Worm (Caenorhabditis elegans) whole organism, young adult: ENCODE measurements around the gene evl-20.

Experiments used
- B0019.2 ChIP-seq: fragments of 200-800 bp; sonication (Bioruptor generic); conservative IDR thresholded peaks from 2 replicates; pipeline ENCODE4 v1.3.6; 2022; ENCODE audit warnings: missing genetic modification reagents, missing genetic modification characterization, missing compliant biosample characterization
- B0035.1 ChIP-seq: sonication (generic microtip); optimal IDR thresholded peaks from 2 replicates; lab custom pipeline; 2016; ENCODE audit warnings: missing genetic modification characterization, mild to moderate bottlenecking, missing compliant biosample characterization, missing genotype, missing genetic modification reagents
- B0261.1 ChIP-seq: sonication (generic microtip); optimal IDR thresholded peaks from 2 replicates; lab custom pipeline; 2016; ENCODE audit warnings: mild to moderate bottlenecking, missing genetic modification characterization, moderate library complexity, missing compliant biosample characterization
- C06A6.2 ChIP-seq: fragments of 200-800 bp; sonication (Bioruptor generic); conservative IDR thresholded peaks from 2 replicates; pipeline ENCODE4 v1.3.6; 2022; ENCODE audit warnings: missing genetic modification characterization, missing compliant biosample characterization
- C17E4.6 ChIP-seq: fragments of 200-800 bp; sonication (Bioruptor generic); IDR thresholded peaks from 2 replicates; pipeline ENCODE4 v1.3.6; 2022; ENCODE audit warnings: missing genetic modification reagents, missing genetic modification characterization, missing compliant biosample characterization
- D2030.7 ChIP-seq: fragments of 200-800 bp; sonication (Bioruptor generic); IDR thresholded peaks from 2 replicates; pipeline ENCODE4 v1.3.6; 2022; ENCODE audit warnings: missing genetic modification reagents, missing genetic modification characterization, missing compliant biosample characterization
- F39B2.1 ChIP-seq: fragments of 200-800 bp; sonication (Bioruptor generic); IDR thresholded peaks from 2 replicates; pipeline ENCODE4 v1.3.6; 2022; ENCODE audit warnings: missing genetic modification reagents, missing genetic modification characterization, missing compliant biosample characterization
- F55B11.4 ChIP-seq: sonication (generic microtip); optimal IDR thresholded peaks from 2 replicates; lab custom pipeline; 2016; ENCODE audit warnings: missing compliant biosample characterization, missing genetic modification characterization, borderline replicate concordance; ENCODE audit not compliant: insufficient read depth
- K11D2.4 ChIP-seq: fragments of 200-800 bp; sonication (Bioruptor generic); IDR thresholded peaks from 2 replicates; pipeline ENCODE4 v1.3.6; 2022; ENCODE audit warnings: missing genetic modification reagents, missing genetic modification characterization, missing compliant biosample characterization
- T07F8.4 ChIP-seq: sonication (generic microtip); optimal IDR thresholded peaks from 2 replicates; lab custom pipeline; 2016; ENCODE audit warnings: mild to moderate bottlenecking, missing genetic modification characterization, moderate library complexity, missing compliant biosample characterization
- Y56A3A.18 ChIP-seq: fragments of 200-800 bp; sonication (Bioruptor generic); IDR thresholded peaks from 2 replicates; pipeline ENCODE4 v1.3.6; 2022; ENCODE audit warnings: missing genetic modification reagents, missing genetic modification characterization, missing compliant biosample characterization
- ZK185.1 ChIP-seq: sonication (generic microtip); optimal IDR thresholded peaks from 2 replicates; lab custom pipeline; 2016; ENCODE audit warnings: mild to moderate bottlenecking, missing genetic modification characterization, missing compliant biosample characterization; ENCODE audit not compliant: poor library complexity, severe bottlenecking
- ama-1 ChIP-seq, 3 experiments: fragments of 150-350 bp in 1 of 3; sonication (generic microtip) in 2 of 3; optimal IDR thresholded peaks; 2 replicates each; lab custom pipeline; 2014 to 2018; ENCODE audit warnings: missing biosample characterization in 2 of 3, missing genetic modification characterization in 2 of 3, missing genetic modification reagents in 2 of 3
- attf-3 ChIP-seq: fragments of 200-800 bp; sonication (Bioruptor generic); conservative IDR thresholded peaks from 2 replicates; pipeline ENCODE4 v1.3.6; 2022; ENCODE audit warnings: missing genetic modification reagents, missing genetic modification characterization, missing compliant biosample characterization
- attf-5 ChIP-seq: fragments of 200-800 bp; sonication (Bioruptor generic); optimal IDR thresholded peaks from 2 replicates; lab custom pipeline; 2018; ENCODE audit warnings: mild to moderate bottlenecking, missing genetic modification characterization, missing compliant biosample characterization
- bed-1 ChIP-seq: fragments of 200-800 bp; sonication (Bioruptor generic); IDR thresholded peaks from 2 replicates; pipeline ENCODE4 v1.3.6; 2022; ENCODE audit warnings: missing genetic modification reagents, missing genetic modification characterization, missing compliant biosample characterization
- ccch-3 ChIP-seq: fragments of 200-800 bp; sonication (Bioruptor generic); optimal IDR thresholded peaks from 2 replicates; lab custom pipeline; 2018; ENCODE audit warnings: mild to moderate bottlenecking, missing genetic modification characterization, missing compliant biosample characterization
- cebp-2 ChIP-seq: fragments of 200-800 bp; sonication (Bioruptor generic); IDR thresholded peaks from 2 replicates; pipeline ENCODE4 v1.3.6; 2022; ENCODE audit warnings: missing genetic modification characterization, missing compliant biosample characterization
- ceh-100 ChIP-seq: fragments of 200-800 bp; sonication (Bioruptor generic); IDR thresholded peaks from 2 replicates; pipeline ENCODE4 v1.3.6; 2022; ENCODE audit warnings: missing genetic modification reagents, missing genetic modification characterization, missing compliant biosample characterization
- chd-7 ChIP-seq: sonication (generic microtip); optimal IDR thresholded peaks from 2 replicates; lab custom pipeline; 2016; ENCODE audit warnings: mild to moderate bottlenecking, missing genetic modification characterization, moderate library complexity, missing compliant biosample characterization
- die-1 ChIP-seq: sonication (generic microtip); optimal IDR thresholded peaks from 2 replicates; lab custom pipeline; 2016; ENCODE audit warnings: missing genotype, mild to moderate bottlenecking, missing genetic modification characterization, missing compliant biosample characterization
- egl-44 ChIP-seq: fragments of 200-800 bp; sonication (Bioruptor generic); IDR thresholded peaks from 2 replicates; pipeline ENCODE4 v1.3.6; 2022; ENCODE audit warnings: missing genetic modification reagents, missing genetic modification characterization, missing compliant biosample characterization
- fkh-3 ChIP-seq: sonication (generic microtip); optimal IDR thresholded peaks from 2 replicates; lab custom pipeline; 2016; ENCODE audit warnings: mild to moderate bottlenecking, missing genetic modification characterization, missing compliant biosample characterization
- him-1 ChIP-seq: sonication (generic microtip); optimal IDR thresholded peaks from 2 replicates; lab custom pipeline; 2016; ENCODE audit warnings: missing genotype, missing genetic modification reagents, missing genetic modification characterization, missing compliant biosample characterization
- hrde-1 ChIP-seq: sonication (generic microtip); optimal IDR thresholded peaks from 2 replicates; lab custom pipeline; 2016; ENCODE audit warnings: missing genetic modification characterization, mild to moderate bottlenecking, missing compliant biosample characterization, moderate library complexity, missing genotype, missing genetic modification reagents, borderline replicate concordance
- let-526 ChIP-seq: fragments of 200-800 bp; sonication (Bioruptor generic); IDR thresholded peaks from 2 replicates; pipeline ENCODE4 v1.3.6; 2022; ENCODE audit warnings: missing genetic modification reagents, missing genetic modification characterization, missing compliant biosample characterization
- lin-26 ChIP-seq: fragments of 200-800 bp; sonication (Bioruptor generic); IDR thresholded peaks from 2 replicates; pipeline ENCODE4 v1.3.6; 2022; ENCODE audit warnings: missing genetic modification reagents, missing genetic modification characterization, missing compliant biosample characterization
- lir-1 ChIP-seq: fragments of 200-800 bp; sonication (Bioruptor generic); conservative IDR thresholded peaks from 2 replicates; pipeline ENCODE4 v1.3.6; 2022; ENCODE audit warnings: missing genetic modification reagents, missing genetic modification characterization, missing compliant biosample characterization
- mxl-1 ChIP-seq: sonication (generic microtip); optimal IDR thresholded peaks from 2 replicates; lab custom pipeline; 2016; ENCODE audit warnings: missing genetic modification characterization, missing compliant biosample characterization
- nhr-80 ChIP-seq: sonication (generic microtip); optimal IDR thresholded peaks from 2 replicates; lab custom pipeline; 2016; ENCODE audit warnings: missing genetic modification characterization, missing compliant biosample characterization
- pha-4 ChIP-seq: fragments of 150-350 bp; sonication (generic microtip); optimal IDR thresholded peaks from 2 replicates; lab custom pipeline; 2014; ENCODE audit warnings: missing biosample characterization, missing genetic modification reagents, missing genetic modification characterization
- rpc-1 ChIP-seq, 2 experiments: fragments of 150-350 bp in 1 of 2; sonication (generic microtip) in 1 of 2; optimal IDR thresholded peaks; 2 replicates each; lab custom pipeline; 2014 to 2018; ENCODE audit warnings: missing biosample characterization in 1 of 2, missing genetic modification characterization in 1 of 2, missing genetic modification reagents in 1 of 2, missing genotype in 1 of 2
- somi-1 ChIP-seq: fragments of 200-800 bp; sonication (Bioruptor generic); optimal IDR thresholded peaks from 2 replicates; lab custom pipeline; 2018; ENCODE audit warnings: mild to moderate bottlenecking, missing genetic modification characterization, missing compliant biosample characterization
- unc-62 ChIP-seq: fragments of 150-350 bp; optimal IDR thresholded peaks from 2 replicates; lab custom pipeline; 2014; ENCODE audit warnings: missing biosample characterization, missing genetic modification reagents, missing genetic modification characterization
- ztf-25 ChIP-seq: fragments of 200-800 bp; sonication (Bioruptor generic); IDR thresholded peaks from 2 replicates; pipeline ENCODE4 v1.3.6; 2022; ENCODE audit warnings: missing genetic modification reagents, missing genetic modification characterization, missing compliant biosample characterization
- ztf-28 ChIP-seq: fragments of 200-800 bp; sonication (Bioruptor generic); IDR thresholded peaks from 2 replicates; pipeline ENCODE4 v1.3.6; 2022; ENCODE audit warnings: missing genetic modification reagents, missing genetic modification characterization, missing compliant biosample characterization
- ztf-6 ChIP-seq: fragments of 200-800 bp; sonication (Bioruptor generic); IDR thresholded peaks from 2 replicates; pipeline ENCODE4 v1.3.6; 2022; ENCODE audit warnings: missing genetic modification reagents, missing genetic modification characterization, missing compliant biosample characterization

evl-20 gene

ce11 chrII:8412935-8413334, 31.2 kb upstream of the evl-20 start:
- TF ChIP-seq let-526 (GFP tag; lab: Robert Waterston, UW) (no peak), F55B11.4 (tag; lab: Kevin White, UChicago) (no peak), nhr-80 (tag; lab: Kevin White, UChicago) (peak; percentile 0)

ce11 chrII:8415035-8415434, 29.1 kb upstream of the evl-20 start:
- TF ChIP-seq ZK185.1 (tag; lab: Kevin White, UChicago) (no peak), somi-1 (GFP tag; lab: Kevin White, UChicago) (no peak), rpc-1 (optimal IDR thresholded peaks at IDR 0.05; lab: Kevin White, UChicago) (no peak), rpc-1 (tag; optimal IDR thresholded peaks at IDR 0.05; lab: Kevin White, UChicago) (no peak), attf-5 (GFP tag; lab: Kevin White, UChicago) (no peak), F39B2.1 (GFP tag; lab: Robert Waterston, UW) (no peak), lin-26 (GFP tag; lab: Robert Waterston, UW) (no peak)

- TF ChIP-seq egl-44: no peak
- no peak for TF ChIP-seq him-1 (tag; lab: Kevin White, UChicago)
- no peak for TF ChIP-seq lin-26 (GFP tag; lab: Robert Waterston, UW)
- no peak for TF ChIP-seq mxl-1 (tag; lab: Kevin White, UChicago)
- no peak for TF ChIP-seq unc-62 (GFP tag; lab: Kevin White, UChicago)
- TF ChIP-seq B0261.1 (tag; lab: Kevin White, UChicago): no peak
- TF ChIP-seq D2030.7 (GFP tag; lab: Robert Waterston, UW): no peak
- TF ChIP-seq attf-3 (GFP tag; lab: Robert Waterston, UW): no peak
- no peak for TF ChIP-seq ceh-100
- no peak for TF ChIP-seq nhr-80 (tag; lab: Kevin White, UChicago)
- TF ChIP-seq K11D2.4: no peak
- TF ChIP-seq ama-1 (optimal IDR thresholded peaks at IDR 0.05; lab: Kevin White, UChicago): no peak
- no peak for TF ChIP-seq ama-1 (GFP tag; optimal IDR thresholded peaks at IDR 0.05; lab: Kevin White, UChicago)
Observed at ce11 chrII:8415462-8416037, 28.6 kb upstream of the evl-20 start.

ce11 chrII:8417059-8417668, 26.9 kb upstream of the evl-20 start, which contains the start of gene fdgt-2:
fdgt-2 (plus strand) TSS chrII:8417618.
- TF ChIP-seq C17E4.6: no peak
- TF ChIP-seq die-1: no peak
- no peak for TF ChIP-seq fkh-3
- no peak for TF ChIP-seq B0035.1
- TF ChIP-seq Y56A3A.18 (GFP tag; lab: Robert Waterston, UW): no peak
- TF ChIP-seq T07F8.4 (tag; lab: Kevin White, UChicago): no peak
- TF ChIP-seq ztf-6 (GFP tag; lab: Robert Waterston, UW): no peak
- TF ChIP-seq B0019.2 (GFP tag; lab: Robert Waterston, UW): no peak
- no peak for TF ChIP-seq hrde-1
- no peak for TF ChIP-seq D2030.7 (GFP tag; lab: Robert Waterston, UW)
- TF ChIP-seq bed-1 (GFP tag; lab: Robert Waterston, UW): no peak
- TF ChIP-seq pha-4 (tag; lab: Kevin White, UChicago): no peak
- TF ChIP-seq C06A6.2 (GFP tag; lab: Robert Waterston, UW): no peak
- no peak for TF ChIP-seq lir-1 (GFP tag; lab: Robert Waterston, UW)
- TF ChIP-seq cebp-2 (GFP tag; lab: Robert Waterston, UW): no peak
- TF ChIP-seq ztf-28 (GFP tag; lab: Robert Waterston, UW): no peak
- no peak for TF ChIP-seq ztf-25 (GFP tag; lab: Robert Waterston, UW)
- TF ChIP-seq ccch-3 (GFP tag; lab: Kevin White, UChicago): no peak
- TF ChIP-seq ama-1 (optimal IDR thresholded peaks at IDR 0.05; lab: Kevin White, UChicago): no peak
- no peak for TF ChIP-seq ama-1 (GFP tag; optimal IDR thresholded peaks at IDR 0.05; lab: Kevin White, UChicago)
- no peak for TF ChIP-seq chd-7
